Fruit fly (Drosophila melanogaster) whole organism, wandering third instar larva: ENCODE measurements around the gene Cpr67Fa1.

Experiments
- Abd-B ChIP-seq: fragments of >200 bp; optimal IDR thresholded peaks from 2 replicates; lab custom pipeline; 2017; ENCODE audit warnings: missing biosample characterization, missing genetic modification characterization
- Dif ChIP-seq: fragments of 200-275, 200-300 bp; sonication (Bioruptor generic); optimal IDR thresholded peaks from 2 replicates; lab custom pipeline; 2018; ENCODE audit warnings: missing biosample characterization, missing genetic modification characterization; ENCODE audit not compliant: partially characterized antibody
- HLH106 ChIP-seq: fragments of 200-800 bp; optimal IDR thresholded peaks from 3 replicates; lab custom pipeline; 2019; ENCODE audit warnings: missing biosample characterization, mild to moderate bottlenecking, missing genetic modification characterization, moderate library complexity
- Hnf4 ChIP-seq: fragments of 200-800 bp; sonication (Bioruptor generic); optimal IDR thresholded peaks from 2 replicates; lab custom pipeline; 2016; ENCODE audit warnings: missing biosample characterization, mild to moderate bottlenecking, missing genetic modification characterization
- Hr78 ChIP-seq: fragments of >200 bp; optimal IDR thresholded peaks from 2 replicates; lab custom pipeline; 2017; ENCODE audit warnings: missing biosample characterization, missing genetic modification characterization
- Myc ChIP-seq: fragments of >200 bp; optimal IDR thresholded peaks from 2 replicates; lab custom pipeline; 2017
- Vsx2 ChIP-seq: fragments of 200-300, 225-300 bp; sonication (Bioruptor generic); optimal IDR thresholded peaks from 2 replicates; lab custom pipeline; 2018; ENCODE audit warnings: missing biosample characterization, missing genetic modification characterization; ENCODE audit not compliant: partially characterized antibody
- brk ChIP-seq: fragments of 200-800 bp; sonication (Bioruptor generic); optimal IDR thresholded peaks from 2 replicates; lab custom pipeline; 2016; ENCODE audit warnings: missing biosample characterization, mild to moderate bottlenecking, missing genetic modification characterization
- dl ChIP-seq, 2 experiments: fragments of 175-275, 200-275 bp in 1 of 2; fragments of 200-275 bp in 1 of 2; sonication (Bioruptor generic); optimal IDR thresholded peaks; lab custom pipeline; 2018; ENCODE audit warnings: mild to moderate bottlenecking in 2 of 2, missing biosample characterization in 2 of 2, missing genetic modification characterization in 2 of 2, moderate library complexity in 2 of 2; ENCODE audit not compliant: partially characterized antibody in 2 of 2, insufficient read depth in 1 of 2
- dsf ChIP-seq: sonication (Bioruptor generic); optimal IDR thresholded peaks from 2 replicates; lab custom pipeline; 2016; ENCODE audit warnings: missing biosample characterization, missing genetic modification characterization, borderline replicate concordance
- foxo ChIP-seq, 2 experiments: fragments of 200-800 bp; sonication (Bioruptor generic); optimal IDR thresholded peaks; 2 replicates in 1 of 2; 3 replicates in 1 of 2; lab custom pipeline; 2016 to 2017; ENCODE audit warnings: missing biosample characterization in 2 of 2, missing genetic modification characterization in 2 of 2
- h ChIP-seq: fragments of 200-800 bp; sonication (Bioruptor generic); optimal IDR thresholded peaks from 3 replicates; lab custom pipeline; 2016; ENCODE audit warnings: missing biosample characterization, mild to moderate bottlenecking, missing genetic modification characterization
- pan ChIP-seq: fragments of >200 bp; optimal IDR thresholded peaks from 2 replicates; lab custom pipeline; 2017
- psq ChIP-seq: fragments of 200-800 bp; sonication (Bioruptor generic); optimal IDR thresholded peaks from 3 replicates; lab custom pipeline; 2017; ENCODE audit warnings: missing biosample characterization, mild to moderate bottlenecking, missing genetic modification characterization, moderate library complexity

DNA sequence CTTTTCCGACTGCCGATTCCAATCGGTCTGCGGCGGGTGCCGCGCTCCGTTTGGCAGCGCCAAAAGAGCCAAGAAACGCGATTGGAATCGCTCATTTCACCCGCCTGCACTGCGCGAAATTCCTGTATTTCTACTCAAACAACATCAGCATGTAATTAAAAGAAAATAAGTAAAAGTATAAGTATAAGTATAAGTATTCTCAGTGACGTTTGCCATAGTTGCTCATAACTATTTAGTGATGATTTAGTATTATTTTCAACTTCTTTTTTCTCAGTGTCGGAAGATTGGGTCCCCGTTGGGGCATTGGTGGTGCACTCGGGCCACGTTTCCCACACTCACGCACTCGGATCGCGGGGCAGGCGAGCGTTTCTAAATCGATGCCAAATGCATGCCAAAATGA, 23.4 kb downstream of the Cpr67Fa1 start:
- peak; percentile 34 for TF ChIP-seq h (GFP tag; lab: Kevin White, UChicago)
- TF ChIP-seq Dif (GFP tag; lab: Kevin White, UChicago) = no peak
- TF ChIP-seq HLH106 = peak; percentile 49
- TF ChIP-seq brk (GFP tag; lab: Kevin White, UChicago) = no peak
- TF ChIP-seq dsf (GFP tag; lab: Kevin White, UChicago) = no peak
- TF ChIP-seq pan (lab: Kevin White, UChicago) = no peak
- no peak for TF ChIP-seq Vsx2 (GFP tag; lab: Kevin White, UChicago)
- TF ChIP-seq dl (GFP tag; optimal IDR thresholded peaks at IDR 0.05; lab: Kevin White, UChicago; ENCODE audit: insufficient read depth in 1 of 2, partially characterized antibody in 2 of 2) = no peak
- peak in 1 of 2 experiments; percentile 39 for TF ChIP-seq foxo (GFP tag; optimal IDR thresholded peaks at IDR 0.05; lab: Kevin White, UChicago)
- TF ChIP-seq Hr78 = no peak
- no peak for TF ChIP-seq Abd-B (GFP tag; lab: Kevin White, UChicago)
- TF ChIP-seq psq (GFP tag; lab: Kevin White, UChicago) = peak; percentile 10
- TF ChIP-seq Myc (lab: Kevin White, UChicago) = no peak
- no peak for TF ChIP-seq Hnf4 (GFP tag; lab: Kevin White, UChicago)
